Worm (Caenorhabditis elegans): ENCODE results near the gene C28G1.10.

- TF ChIP-seq nhr-77 (tag; optimal IDR thresholded peaks at IDR 0.05) (no peak), nhr-6 (tag; optimal IDR thresholded peaks at IDR 0.05) (no peak), spr-3 (GFP tag; optimal IDR thresholded peaks at IDR 0.05) (no peak), ZK546.5 (tag; optimal IDR thresholded peaks at IDR 0.05) (no peak), ztf-11 (tag; optimal IDR thresholded peaks at IDR 0.05) (no peak), F49E8.2 (tag; optimal IDR thresholded peaks at IDR 0.05; ENCODE audit: borderline replicate concordance) (no peak), nhr-25 (tag; optimal IDR thresholded peaks at IDR 0.05; ENCODE audit: borderline replicate concordance, insufficient read depth) (no peak), fos-1 (tag; optimal IDR thresholded peaks at IDR 0.05) (no peak), pha-4 (GFP tag; IDR thresholded peaks at IDR 0.05) (no peak), pha-4 (tag; optimal IDR thresholded peaks at IDR 0.05) (no peak), dmd-8 (GFP tag; IDR thresholded peaks at IDR 0.05) (no peak), daf-12 (tag; optimal IDR thresholded peaks at IDR 0.05) (no peak)
These were observed 6.6 kb downstream of the C28G1.10 start, which contains the start of gene sprp-4 for ce11 chrX:8853524-8853923.

Data from whole organism, L4 larva.